Fruit fly (Drosophila melanogaster) whole organism, embryonic: ENCODE data around the gene Glos.

Experiments
- Blimp-1 ChIP-seq: fragments of 200-800 bp; sonication (Bioruptor generic); optimal IDR thresholded peaks from 3 replicates; lab custom pipeline; 2018; ENCODE audit warnings: missing biosample characterization, missing genetic modification characterization, mild to moderate bottlenecking, moderate library complexity, missing genetic modification reagents
- CG34224 ChIP-seq: fragments of 200-800 bp; sonication (Bioruptor generic); IDR thresholded peaks from 3 replicates; pipeline ENCODE4 v1.3.6; 2022; ENCODE audit warnings: missing biosample characterization, missing genetic modification characterization; ENCODE audit not compliant: partially characterized antibody
- CG6689 ChIP-seq: fragments of 200-800 bp; sonication (Bioruptor generic); IDR thresholded peaks from 2 replicates; pipeline ENCODE4 v1.3.6; 2022; ENCODE audit warnings: missing biosample characterization, missing genetic modification characterization
- ERR ChIP-seq: fragments of 200-800 bp; sonication (Bioruptor generic); optimal IDR thresholded peaks from 2 replicates; lab custom pipeline; 2016; ENCODE audit warnings: missing biosample characterization, missing genetic modification characterization
- Ets65A ChIP-seq: fragments of 200-800 bp; sonication (Bioruptor generic); peaks from one replicate; lab custom pipeline; 2016; ENCODE audit warnings: missing biosample characterization, missing genetic modification characterization
- Gsc ChIP-seq: fragments of 200-800 bp; sonication (Bioruptor generic); IDR thresholded peaks from 2 replicates; pipeline ENCODE4 v1.3.6; 2022; ENCODE audit warnings: missing biosample characterization, missing genetic modification characterization
- abd-A ChIP-seq: fragments of 200-800 bp; sonication (Bioruptor generic); optimal IDR thresholded peaks from 3 replicates; lab custom pipeline; 2019; ENCODE audit warnings: missing biosample characterization, mild to moderate bottlenecking, missing genetic modification characterization, moderate library complexity
- cwo ChIP-seq: fragments of 200-800 bp; sonication (Bioruptor generic); optimal IDR thresholded peaks from 3 replicates; lab custom pipeline; 2017; ENCODE audit warnings: missing biosample characterization, missing genetic modification characterization, mild to moderate bottlenecking, moderate library complexity, missing genetic modification reagents
- pan ChIP-seq, 4 experiments: fragments of >200 bp in 3 of 4; fragments of 200-800 bp in 1 of 4; sonication (Bioruptor generic) in 1 of 4; optimal IDR thresholded peaks in 3 of 4; IDR thresholded peaks in 1 of 4; 2 replicates each; pipeline versions ENCODE4 v1.3.6 to Lab custom; 2017 to 2022; ENCODE audit warnings: missing biosample characterization in 2 of 4, missing genetic modification characterization in 2 of 4, mixed read lengths in 1 of 4

dm6 chrX:3967613-3968012, 31.3 kb downstream of the Glos start:
- TF ChIP-seq abd-A (tag; lab: Kevin White, UChicago) (no peak), Ets65A (GFP tag; lab: Kevin White, UChicago) (no peak), ERR (GFP tag; lab: Kevin White, UChicago) (no peak), Blimp-1 (GFP tag; lab: Kevin White, UChicago) (no peak), cwo (GFP tag; lab: Kevin White, UChicago) (no peak), CG34224 (GFP tag; lab: Robert Waterston, UW) (no peak), pan (optimal IDR thresholded peaks at IDR 0.05; lab: Kevin White, UChicago) (no peak), pan (GFP tag; optimal IDR thresholded peaks at IDR 0.05 in 1 of 2, IDR thresholded peaks at IDR 0.05 in 1 of 2) (no peak), Gsc (GFP tag; lab: Robert Waterston, UW) (no peak), CG6689 (no peak)
